Worm (Caenorhabditis elegans): ENCODE measurements around the gene F41C6.4.

- TF ChIP-seq ama-1 (optimal IDR thresholded peaks at IDR 0.05), result no peak
- no peak for TF ChIP-seq flt-1 (GFP tag; IDR thresholded peaks at IDR 0.05)
- no peak for TF ChIP-seq ceh-13 (GFP tag; optimal IDR thresholded peaks at IDR 0.05)
- TF ChIP-seq hnd-1 (tag; optimal IDR thresholded peaks at IDR 0.05), result no peak
- TF ChIP-seq scrt-1 (GFP tag; IDR thresholded peaks at IDR 0.05), result no peak
- TF ChIP-seq tbx-37 (GFP tag; conservative IDR thresholded peaks at IDR 0.05), result no peak
- TF ChIP-seq sea-1 (GFP tag; conservative IDR thresholded peaks at IDR 0.05), result no peak
- no peak for TF ChIP-seq aly-1 (tag; optimal IDR thresholded peaks at IDR 0.05)
- no peak for TF ChIP-seq tra-4 (tag; optimal IDR thresholded peaks at IDR 0.05)
- no peak for TF ChIP-seq hmbx-1 (tag; optimal IDR thresholded peaks at IDR 0.05)
- no peak for TF ChIP-seq ets-7 (tag; optimal IDR thresholded peaks at IDR 0.05)
- no peak for TF ChIP-seq B0310.2 (tag; optimal IDR thresholded peaks at IDR 0.05)
Measured at ce11 chrX:6920132-6920531, 45.5 kb upstream of the F41C6.4 start.
